Worm (Caenorhabditis elegans) whole organism, L2 larva: ENCODE results near the gene acr-2.

Source experiments
- ZK546.5 ChIP-seq: sonication (generic microtip); optimal IDR thresholded peaks from 2 replicates; lab custom pipeline; 2017; ENCODE audit warnings: missing biosample characterization, missing genetic modification characterization
- nhr-129 ChIP-seq: fragments of 150-350 bp; optimal IDR thresholded peaks from 2 replicates; lab custom pipeline; 2014; ENCODE audit warnings: missing biosample characterization, missing genetic modification characterization
- unc-39 ChIP-seq: fragments of 150-350 bp; optimal IDR thresholded peaks from 2 replicates; lab custom pipeline; 2014; ENCODE audit warnings: missing biosample characterization, missing genetic modification characterization
- ztf-1 ChIP-seq: fragments of 200-800 bp; sonication (Bioruptor generic); conservative IDR thresholded peaks from 2 replicates; pipeline ENCODE4 v1.3.6; 2022; ENCODE audit warnings: missing genetic modification characterization, missing compliant biosample characterization
- ztf-11 ChIP-seq: sonication (generic microtip); optimal IDR thresholded peaks from 2 replicates; lab custom pipeline; 2017; ENCODE audit warnings: missing biosample characterization, missing genetic modification characterization

DNA sequence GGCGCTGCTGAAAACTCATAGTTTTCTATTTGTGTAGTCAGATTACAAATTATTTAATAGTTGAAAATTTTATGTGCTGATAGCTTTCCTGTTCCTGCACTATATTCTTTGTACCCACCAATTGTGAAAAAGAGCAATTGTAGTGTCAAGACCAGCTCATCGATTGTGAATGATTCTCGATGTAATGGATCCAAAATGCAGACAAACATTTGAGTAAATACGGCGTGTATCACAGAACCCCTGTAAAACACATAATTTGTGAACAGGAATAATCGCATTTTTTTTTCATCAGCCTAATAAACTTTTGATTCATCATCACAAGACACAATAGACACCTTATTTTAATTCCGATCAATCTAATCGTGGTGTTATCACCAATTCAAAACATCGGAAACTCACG is 40.1 kb upstream of the acr-2 start:
- no peak for TF ChIP-seq ztf-11 (tag; lab: Kevin White, UChicago)
- TF ChIP-seq ZK546.5, result no peak
- TF ChIP-seq nhr-129 (tag; lab: Kevin White, UChicago), result no peak
- TF ChIP-seq unc-39 (tag; lab: Kevin White, UChicago), result no peak
- no peak for TF ChIP-seq ztf-1 (GFP tag; lab: Robert Waterston, UW)
